ENCODE assay signal across 2 worm cellular contexts in the genomic region with DNA sequence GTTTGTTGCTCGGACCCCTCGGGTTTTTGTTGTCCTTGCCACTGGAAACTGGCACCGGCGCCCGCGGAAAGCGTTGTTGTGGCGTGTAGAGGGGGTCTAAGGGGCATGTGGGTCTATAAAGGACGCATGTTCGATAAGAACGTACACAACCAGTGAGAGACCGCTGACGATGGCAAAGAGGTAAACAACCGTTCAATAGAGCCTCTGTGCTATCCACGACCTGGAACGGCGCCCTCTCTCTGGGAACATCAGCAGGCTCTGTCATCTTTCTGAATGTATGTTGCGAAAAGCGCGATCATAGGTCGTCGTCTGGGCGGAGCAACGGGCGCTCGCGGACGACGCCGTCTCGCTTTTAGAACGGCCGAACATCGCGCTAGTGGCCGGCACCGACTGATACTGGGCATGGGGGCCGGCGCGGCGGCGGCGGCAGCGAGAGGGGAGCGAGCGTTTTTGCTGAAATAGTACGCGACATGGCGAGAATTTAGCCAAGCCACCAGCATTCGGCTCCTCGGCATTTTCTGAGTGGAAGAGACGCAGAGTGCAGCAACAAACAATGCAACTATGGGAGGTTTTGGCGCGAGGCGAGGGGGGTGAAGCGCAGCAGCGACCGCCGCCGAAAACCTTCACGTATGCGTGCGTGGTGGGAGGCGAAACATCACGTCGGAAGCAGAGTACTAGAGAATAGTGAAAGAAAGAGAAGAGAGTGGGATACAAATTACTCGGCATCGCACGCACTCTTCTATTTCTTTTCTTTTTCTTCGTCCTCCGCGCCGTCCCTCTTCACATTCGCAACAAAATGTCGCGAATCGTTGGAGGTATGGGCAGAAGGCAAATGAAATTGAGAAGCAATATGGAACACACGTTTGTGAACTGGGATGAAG.
TF ChIP-seq lines count a peak whose summit lies in the region.

No protein-coding gene starts in this region.

TF ChIP-seq in whole organism, L1 larva, 84 proteins besides CTCF, POLR2A, EP300 and RAD21 (continued from another document):
- TF ChIP-seq dpl-1 (GFP tag; optimal IDR thresholded peaks at IDR 0.05; lab: Kevin White, UChicago) (peak; percentile 13 to 46 (median 28)), snpc-4 (tag; optimal IDR thresholded peaks at IDR 0.05; lab: Kevin White, UChicago) (peak; percentile 41), lin-13 (GFP tag; optimal IDR thresholded peaks at IDR 0.05; lab: Kevin White, UChicago) (peak; percentile 14), tbx-2 (tag; optimal IDR thresholded peaks at IDR 0.05; lab: Kevin White, UChicago) (peak; percentile 86), nhr-47 (tag; optimal IDR thresholded peaks at IDR 0.05; lab: Kevin White, UChicago) (peak; percentile 84), irx-1 (tag; optimal IDR thresholded peaks at IDR 0.05; lab: Kevin White, UChicago) (peak; percentile 78), ztf-4 (tag; optimal IDR thresholded peaks at IDR 0.05; lab: Kevin White, UChicago) (peak; percentile 75), jun-1 (tag; optimal IDR thresholded peaks at IDR 0.05; lab: Kevin White, UChicago) (peak; percentile 72), egl-27 (tag; optimal IDR thresholded peaks at IDR 0.05; lab: Kevin White, UChicago) (peak; percentile 53 to 62), vab-15 (tag; optimal IDR thresholded peaks at IDR 0.05; lab: Kevin White, UChicago) (peak; percentile 9), unc-30 (tag; optimal IDR thresholded peaks at IDR 0.05; lab: Kevin White, UChicago) (no peak), lsy-2 (tag; optimal IDR thresholded peaks at IDR 0.05; lab: Kevin White, UChicago) (peak; percentile 54 to 72)
TF ChIP-seq in whole organism, L1 larva: peak in this region for 45.

TF ChIP-seq in whole organism, young adult, 124 proteins besides CTCF, POLR2A, EP300 and RAD21 (continued from another document):
- TF ChIP-seq ztf-18 (tag; optimal IDR thresholded peaks at IDR 0.05; lab: Kevin White, UChicago) (peak; percentile 51), snpc-4 (GFP tag; optimal IDR thresholded peaks at IDR 0.05; lab: Kevin White, UChicago) (no peak), snpc-4 (tag; optimal IDR thresholded peaks at IDR 0.05; lab: Kevin White, UChicago) (peak; percentile 34 to 57 (median 48)), F37B4.10 (GFP tag; IDR thresholded peaks at IDR 0.05; lab: Robert Waterston, UW) (no peak), F39B2.1 (GFP tag; IDR thresholded peaks at IDR 0.05; lab: Robert Waterston, UW) (no peak), mcd-1 (GFP tag; IDR thresholded peaks at IDR 0.05; lab: Robert Waterston, UW) (peak; percentile 60), ceh-58 (GFP tag; IDR thresholded peaks at IDR 0.05; lab: Robert Waterston, UW) (no peak)
